Worm (Caenorhabditis elegans): Measurements from ENCODE around the gene T23F11.6.
A peak's percentile ranks its signal among the peaks of the same experiment; 100 is the strongest.

Gene T23F11.6

ce11 chrIII:4656415-4656814 is 8.7 kb upstream of the T23F11.6 start (continued):
- TF ChIP-seq efl-1 (optimal IDR thresholded peaks at IDR 0.05) (peak; percentile 31 to 40), efl-1 (GFP tag; optimal IDR thresholded peaks at IDR 0.05 in 1 of 2) (peak in 1 of 2 experiments; percentile 11), zip-4 (GFP tag; optimal IDR thresholded peaks at IDR 0.05) (no peak), lin-15B (tag; optimal IDR thresholded peaks at IDR 0.05) (no peak), nhr-28 (tag; optimal IDR thresholded peaks at IDR 0.05) (no peak), fkh-8 (tag; optimal IDR thresholded peaks at IDR 0.05) (peak; percentile 76), lin-35 (GFP tag; optimal IDR thresholded peaks at IDR 0.05) (peak in 1 of 2 experiments; percentile 53), xbp-1 (tag; optimal IDR thresholded peaks at IDR 0.05) (peak; percentile 29), ces-1 (GFP tag; optimal IDR thresholded peaks at IDR 0.05) (no peak), tbx-2 (tag; optimal IDR thresholded peaks at IDR 0.05) (peak; percentile 62), irx-1 (tag; optimal IDR thresholded peaks at IDR 0.05) (peak; percentile 35), snpc-4 (tag; optimal IDR thresholded peaks at IDR 0.05) (no peak), isw-1 (GFP tag; IDR thresholded peaks at IDR 0.05) (peak; percentile 36), rnt-1 (tag; optimal IDR thresholded peaks at IDR 0.05) (peak; percentile 13), elt-3 (tag; optimal IDR thresholded peaks at IDR 0.05) (no peak), C34B4.2 (tag; optimal IDR thresholded peaks at IDR 0.05) (no peak), nhr-71 (tag; optimal IDR thresholded peaks at IDR 0.05) (peak; percentile 62), ama-1 (optimal IDR thresholded peaks at IDR 0.05) (no peak), nhr-84 (tag; optimal IDR thresholded peaks at IDR 0.05) (no peak), ceh-63 (GFP tag; optimal IDR thresholded peaks at IDR 0.05) (peak; percentile 25), dpl-1 (GFP tag; optimal IDR thresholded peaks at IDR 0.05) (peak in 1 of 3 experiments; percentile 8), nhr-12 (tag; optimal IDR thresholded peaks at IDR 0.05) (no peak), pqm-1 (tag; optimal IDR thresholded peaks at IDR 0.05) (no peak), mab-9 (GFP tag; IDR thresholded peaks at IDR 0.05) (0 out of 2 replicates have a peak, but pooled peaks have one; percentile 8), ceh-8 (GFP tag; optimal IDR thresholded peaks at IDR 0.05) (no peak), nhr-19 (GFP tag; conservative IDR thresholded peaks at IDR 0.05) (0 out of 2 replicates have a peak, but pooled peaks have one; percentile 3)

- TF ChIP-seq aly-2 (tag; optimal IDR thresholded peaks at IDR 0.05) (no peak), irx-1 (tag; optimal IDR thresholded peaks at IDR 0.05) (no peak), nhr-77 (tag; optimal IDR thresholded peaks at IDR 0.05) (no peak), grh-1 (GFP tag; IDR thresholded peaks at IDR 0.05) (no peak), fos-1 (tag; optimal IDR thresholded peaks at IDR 0.05) (no peak), snu-23 (GFP tag; optimal IDR thresholded peaks at IDR 0.05) (no peak), skn-1 (tag; optimal IDR thresholded peaks at IDR 0.05) (no peak), snpc-4 (tag; optimal IDR thresholded peaks at IDR 0.05) (no peak), nhr-237 (tag; optimal IDR thresholded peaks at IDR 0.05) (no peak), pag-3 (tag; optimal IDR thresholded peaks at IDR 0.05; ENCODE audit: borderline replicate concordance, insufficient read depth) (no peak), tlp-1 (tag; optimal IDR thresholded peaks at IDR 0.05) (no peak), nhr-84 (tag; optimal IDR thresholded peaks at IDR 0.05) (no peak), C04F5.9 (tag; optimal IDR thresholded peaks at IDR 0.05) (no peak)
These were observed 7.7 kb upstream of the T23F11.6 start, which contains the start of gene T23F11.2 for ce11 chrIII:4655402-4655801. Gene T23F11.2, minus strand, starts transcription at chrIII:4655502.

DNA sequence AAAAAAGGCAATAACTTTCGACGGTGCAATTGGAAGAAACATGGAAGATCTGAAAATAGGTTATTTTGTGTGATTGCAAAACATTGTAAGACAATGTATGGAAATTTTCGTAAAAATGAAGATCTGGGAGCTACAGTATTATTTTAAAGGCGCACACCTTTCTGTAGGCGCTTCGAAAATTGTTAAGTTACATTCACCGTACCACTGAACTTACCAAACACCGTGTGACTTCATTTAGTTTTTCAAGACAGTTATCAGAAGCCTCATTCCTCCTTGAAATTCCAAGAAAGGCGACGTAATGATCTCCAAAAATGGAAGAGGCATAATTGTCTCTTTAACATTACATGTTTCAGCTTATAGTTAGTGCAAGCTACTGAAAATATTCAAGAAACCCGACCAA is 6.2 kb upstream of the T23F11.6 start:
- TF ChIP-seq dpl-1 (GFP tag; optimal IDR thresholded peaks at IDR 0.05) (no peak), nhr-85 (tag) (peak; percentile 47), ces-1 (GFP tag; optimal IDR thresholded peaks at IDR 0.05) (no peak), elt-2 (tag; optimal IDR thresholded peaks at IDR 0.05) (peak; percentile 0), nhr-12 (tag; optimal IDR thresholded peaks at IDR 0.05) (no peak)

DNA sequence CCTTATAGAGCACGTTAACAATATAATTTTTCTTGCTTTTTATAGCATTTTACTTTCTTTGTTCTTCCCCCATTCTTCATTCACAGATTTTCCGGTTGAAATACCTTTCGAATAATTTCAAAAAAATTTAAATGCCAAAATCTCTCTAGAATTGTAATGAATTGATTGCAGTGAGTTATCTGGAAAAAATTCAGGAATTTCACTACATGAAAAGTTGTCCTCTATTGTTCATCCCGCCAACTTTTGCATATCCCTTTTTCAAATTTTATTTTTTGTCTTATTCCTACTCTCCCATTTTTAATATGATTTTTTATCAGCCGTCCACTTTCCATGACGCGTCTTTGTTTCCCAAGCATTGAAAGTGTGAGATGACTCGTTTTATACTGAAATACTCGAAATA is 5.7 kb upstream of the T23F11.6 start:
- TF ChIP-seq ceh-90 (tag; optimal IDR thresholded peaks at IDR 0.05), result no peak
- no peak for TF ChIP-seq lin-15B (tag; optimal IDR thresholded peaks at IDR 0.05)
- TF ChIP-seq nhr-85 (tag), result no peak
- no peak for TF ChIP-seq fkh-8 (tag; optimal IDR thresholded peaks at IDR 0.05)
- TF ChIP-seq lir-3 (tag; optimal IDR thresholded peaks at IDR 0.05; ENCODE audit: poor library complexity), result no peak
- no peak for TF ChIP-seq nhr-19 (GFP tag; conservative IDR thresholded peaks at IDR 0.05)
- TF ChIP-seq xbp-1 (tag; optimal IDR thresholded peaks at IDR 0.05), result no peak
- no peak for TF ChIP-seq nhr-84 (tag; optimal IDR thresholded peaks at IDR 0.05)
- TF ChIP-seq mdl-1 (tag; optimal IDR thresholded peaks at IDR 0.05), result no peak
- no peak for TF ChIP-seq snpc-4 (tag; optimal IDR thresholded peaks at IDR 0.05)
- no peak for TF ChIP-seq tbx-2 (tag; optimal IDR thresholded peaks at IDR 0.05)
- TF ChIP-seq C34B4.2 (tag; optimal IDR thresholded peaks at IDR 0.05), result no peak
- TF ChIP-seq unc-130 (tag; optimal IDR thresholded peaks at IDR 0.05), result no peak
- TF ChIP-seq pax-3 (tag; optimal IDR thresholded peaks at IDR 0.05), result no peak
- TF ChIP-seq Y116A8C.19 (tag; optimal IDR thresholded peaks at IDR 0.05; ENCODE audit: borderline replicate concordance), result no peak
- TF ChIP-seq elt-2 (tag; optimal IDR thresholded peaks at IDR 0.05), result no peak
- TF ChIP-seq F16B12.6 (tag; optimal IDR thresholded peaks at IDR 0.05), result no peak
